Worm (Caenorhabditis elegans): ENCODE results near the gene mrpl-11.

- TF ChIP-seq dao-5 (tag; optimal IDR thresholded peaks at IDR 0.05) = no peak
- no peak for TF ChIP-seq him-1 (tag; optimal IDR thresholded peaks at IDR 0.05)
Measured at ce11 chrIII:8742584-8742983, 25.1 kb downstream of the mrpl-11 start.

Measured in whole organism, L4/young adult.